Worm (Caenorhabditis elegans) whole organism, early embryonic: ENCODE results near the gene msp-56.

ENCODE experiments used
- B0310.2 ChIP-seq: sonication (generic microtip); optimal IDR thresholded peaks from 2 replicates; lab custom pipeline; 2016; ENCODE audit warnings: mild to moderate bottlenecking, missing genetic modification characterization, missing compliant biosample characterization
- F13C5.2 ChIP-seq: sonication (generic microtip); optimal IDR thresholded peaks from 2 replicates; lab custom pipeline; 2017; ENCODE audit warnings: mild to moderate bottlenecking, missing genetic modification characterization, inconsistent platforms, missing compliant biosample characterization
- aly-1 ChIP-seq: sonication (generic microtip); optimal IDR thresholded peaks from 2 replicates; lab custom pipeline; 2016; ENCODE audit warnings: missing genetic modification characterization, missing compliant biosample characterization
- ama-1 ChIP-seq: fragments of 150-350 bp; optimal IDR thresholded peaks from 2 replicates; lab custom pipeline; 2014
- ceh-13 ChIP-seq: fragments of 200-800 bp; sonication (Bioruptor generic); optimal IDR thresholded peaks from 2 replicates; lab custom pipeline; 2018; ENCODE audit warnings: mild to moderate bottlenecking, missing genetic modification characterization, missing compliant biosample characterization
- ceh-36 ChIP-seq: sonication (generic microtip); optimal IDR thresholded peaks from 2 replicates; lab custom pipeline; 2016; ENCODE audit warnings: missing genetic modification characterization, inconsistent platforms, missing compliant biosample characterization
- ets-7 ChIP-seq: sonication (generic microtip); optimal IDR thresholded peaks from 2 replicates; lab custom pipeline; 2016; ENCODE audit warnings: missing genotype, missing genetic modification characterization, missing compliant biosample characterization
- flt-1 ChIP-seq: fragments of 200-800 bp; sonication (Bioruptor generic); IDR thresholded peaks from 2 replicates; pipeline ENCODE4 v1.3.6; 2022; ENCODE audit warnings: missing genetic modification characterization, missing compliant biosample characterization
- hmbx-1 ChIP-seq: sonication (generic microtip); optimal IDR thresholded peaks from 2 replicates; lab custom pipeline; 2016; ENCODE audit warnings: mild to moderate bottlenecking, missing genetic modification characterization, missing compliant biosample characterization
- hmg-4 ChIP-seq: fragments of 200-800 bp; sonication (Bioruptor generic); optimal IDR thresholded peaks from 2 replicates; lab custom pipeline; 2018; ENCODE audit warnings: mild to moderate bottlenecking, missing genetic modification characterization, missing compliant biosample characterization
- hnd-1 ChIP-seq: sonication (generic microtip); optimal IDR thresholded peaks from 2 replicates; lab custom pipeline; 2016; ENCODE audit warnings: missing genetic modification characterization, missing compliant biosample characterization
- pes-1 ChIP-seq: fragments of 200-800 bp; sonication (Bioruptor generic); IDR thresholded peaks from 2 replicates; pipeline ENCODE4 v1.3.6; 2022; ENCODE audit warnings: missing genetic modification reagents, missing genetic modification characterization, missing compliant biosample characterization
- scrt-1 ChIP-seq: fragments of 200-800 bp; sonication (Bioruptor generic); IDR thresholded peaks from 2 replicates; pipeline ENCODE4 v1.3.6; 2022; ENCODE audit warnings: missing genetic modification characterization, missing compliant biosample characterization
- sea-1 ChIP-seq: fragments of 200-800 bp; sonication (Bioruptor generic); conservative IDR thresholded peaks from 2 replicates; pipeline ENCODE4 v1.3.6; 2022; ENCODE audit warnings: missing genetic modification characterization, missing compliant biosample characterization
- tbx-11 ChIP-seq: fragments of 200-800 bp; sonication (Bioruptor generic); IDR thresholded peaks from 2 replicates; pipeline ENCODE4 v1.3.6; 2022; ENCODE audit warnings: missing genetic modification characterization, missing compliant biosample characterization
- tbx-37 ChIP-seq: fragments of 200-800 bp; sonication (Bioruptor generic); conservative IDR thresholded peaks from 2 replicates; pipeline ENCODE4 v1.3.6; 2022; ENCODE audit warnings: missing genetic modification reagents, missing genetic modification characterization, missing compliant biosample characterization
- tra-4 ChIP-seq: sonication (generic microtip); optimal IDR thresholded peaks from 2 replicates; lab custom pipeline; 2017; ENCODE audit warnings: missing genetic modification characterization, missing compliant biosample characterization

msp-56 gene

DNA sequence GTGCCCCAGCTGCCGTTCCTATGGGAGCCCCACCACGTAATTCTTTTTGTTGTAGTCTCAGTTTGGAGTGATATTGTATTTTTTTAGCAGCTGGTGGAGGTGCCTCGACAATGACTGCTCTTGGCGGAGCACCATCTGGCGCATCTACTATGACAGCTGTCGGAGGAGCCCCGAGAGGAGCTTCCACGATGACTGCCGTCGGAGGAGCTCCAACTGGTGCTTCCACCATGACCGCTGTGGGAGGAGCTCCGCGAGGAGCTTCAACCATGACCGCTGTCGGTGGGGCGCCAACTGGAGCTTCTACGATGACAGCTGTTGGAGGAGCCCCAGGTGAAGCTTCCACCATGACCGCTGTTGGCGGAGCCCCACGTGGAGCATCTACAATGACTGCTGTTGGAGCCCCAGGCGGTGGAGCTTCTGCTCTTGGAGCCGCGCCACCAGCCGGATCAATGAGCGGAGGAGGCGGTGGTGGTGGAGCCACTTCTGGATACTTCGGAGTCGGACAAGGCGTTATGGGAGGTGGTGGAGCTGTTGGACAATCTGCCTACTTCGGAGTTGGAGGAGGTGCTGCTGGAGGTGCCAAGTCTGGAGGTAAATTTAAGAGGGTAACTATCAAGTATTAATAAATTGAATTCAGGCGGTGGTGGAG is 11.6 kb downstream of the msp-56 start:
- TF ChIP-seq ceh-13 (GFP tag; lab: Kevin White, UChicago) (no peak), aly-1 (tag; lab: Kevin White, UChicago) (peak; percentile 50)

DNA sequence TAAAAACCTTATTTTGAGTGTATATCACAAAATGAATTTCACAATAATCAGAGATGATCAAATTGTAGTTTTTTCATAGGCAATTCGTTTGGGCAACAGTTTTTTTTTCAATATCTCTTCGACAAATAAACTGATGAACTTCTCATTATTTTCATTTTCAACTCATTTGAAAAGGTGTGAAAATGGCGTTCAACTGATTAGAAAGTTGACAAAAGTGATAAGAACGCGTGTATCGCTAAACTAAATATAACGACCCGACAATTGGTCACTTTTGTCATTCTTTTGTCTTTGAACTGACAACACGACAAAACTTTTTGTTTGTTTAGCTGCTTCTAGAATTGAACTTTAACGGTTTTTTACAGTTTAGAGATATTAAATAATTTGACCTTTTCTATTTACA is 13.6 kb downstream of the msp-56 start:
- TF ChIP-seq B0310.2 (tag; lab: Kevin White, UChicago) (no peak), tbx-11 (GFP tag; lab: Robert Waterston, UW) (no peak), hmg-4 (GFP tag; lab: Kevin White, UChicago) (no peak), aly-1 (tag; lab: Kevin White, UChicago) (no peak), hmbx-1 (no peak), F13C5.2 (tag; lab: Kevin White, UChicago) (no peak), ets-7 (tag; lab: Kevin White, UChicago) (no peak), ceh-13 (GFP tag; lab: Kevin White, UChicago) (no peak), sea-1 (GFP tag; lab: Robert Waterston, UW) (no peak)

DNA sequence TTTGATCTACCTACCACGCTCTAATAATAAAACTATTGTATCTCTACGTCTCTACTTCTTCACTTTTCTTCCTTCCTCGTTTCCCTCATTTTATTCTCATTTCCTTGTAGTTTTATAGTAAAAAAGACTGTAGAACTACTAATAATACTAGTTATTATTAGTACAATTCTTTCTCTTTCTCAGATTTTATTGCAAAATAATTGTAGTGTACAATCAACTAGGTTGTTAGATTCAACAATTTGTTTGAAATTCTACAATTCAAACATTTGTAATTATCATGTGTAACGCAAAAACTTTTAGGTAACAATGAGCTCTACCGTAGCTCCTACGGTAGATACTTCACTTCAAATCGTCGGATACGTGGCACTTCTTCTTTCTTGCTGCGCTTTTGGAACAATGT is 14.4 kb downstream of the msp-56 start, which contains the start of gene K07F5.12:
K07F5.12 (plus strand) TSS at position 301 of the 400 bp plus-strand sequence.
- no peak for TF ChIP-seq flt-1 (GFP tag; lab: Robert Waterston, UW)

DNA sequence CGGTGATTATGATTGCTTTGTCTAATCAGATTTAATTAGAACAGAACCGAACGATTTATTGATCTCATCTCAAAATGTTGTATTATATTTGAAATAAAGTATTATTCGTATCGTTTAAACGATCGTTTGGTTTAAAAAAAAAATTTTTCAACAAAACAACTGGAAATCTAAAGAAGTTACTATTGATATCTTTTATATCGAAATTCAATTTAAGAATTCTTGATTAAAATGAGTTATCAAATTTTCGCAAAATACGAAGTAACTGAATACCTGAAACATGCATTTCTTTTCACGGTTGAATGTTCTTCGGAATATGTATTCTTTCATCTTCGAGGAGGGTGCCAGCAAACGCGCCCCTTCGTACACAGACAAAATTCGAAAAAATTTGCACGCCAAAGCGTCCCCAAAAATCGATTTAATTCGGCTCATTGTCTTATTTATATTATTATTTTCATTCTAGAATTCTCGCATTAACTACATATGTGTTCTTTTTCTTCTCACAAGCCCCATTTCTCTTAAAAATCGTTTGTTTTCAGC is 16.7 kb downstream of the msp-56 start, which contains the start of gene npp-1:
npp-1 (plus strand) TSS at position 537 of the 537 bp plus-strand sequence.
- TF ChIP-seq ceh-36 (tag; lab: Kevin White, UChicago), result no peak
- TF ChIP-seq tbx-11 (GFP tag; lab: Robert Waterston, UW), result no peak
- no peak for TF ChIP-seq B0310.2 (tag; lab: Kevin White, UChicago)
- no peak for TF ChIP-seq sea-1 (GFP tag; lab: Robert Waterston, UW)
- TF ChIP-seq tra-4 (tag; lab: Kevin White, UChicago), result no peak
- no peak for TF ChIP-seq ceh-13 (GFP tag; lab: Kevin White, UChicago)
- TF ChIP-seq ama-1 (lab: Kevin White, UChicago), result no peak
- no peak for TF ChIP-seq flt-1 (GFP tag; lab: Robert Waterston, UW)
- no peak for TF ChIP-seq hnd-1
- no peak for TF ChIP-seq aly-1 (tag; lab: Kevin White, UChicago)
- no peak for TF ChIP-seq F13C5.2 (tag; lab: Kevin White, UChicago)
- no peak for TF ChIP-seq tbx-37 (GFP tag; lab: Robert Waterston, UW)
- TF ChIP-seq scrt-1 (GFP tag; lab: Robert Waterston, UW), result no peak

DNA sequence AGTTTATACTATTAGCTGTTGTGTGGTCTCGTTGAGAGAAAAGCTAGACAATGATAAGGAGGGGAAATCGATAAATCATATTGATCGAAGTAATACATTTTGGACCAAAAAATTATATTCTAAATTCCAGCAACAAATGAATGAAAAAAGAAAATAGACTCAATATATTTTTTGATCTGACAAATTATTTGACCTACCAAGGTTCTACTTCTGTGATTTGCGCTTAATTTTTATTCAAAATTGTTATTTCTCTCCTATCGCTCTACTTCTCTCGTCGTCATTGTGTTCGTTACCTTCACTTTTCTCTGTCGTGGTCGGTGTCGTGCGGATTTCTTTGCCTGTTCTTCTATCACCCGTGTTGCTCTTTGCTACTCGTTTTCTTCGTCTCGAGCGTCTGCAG is 17.6 kb downstream of the msp-56 start:
- no peak for TF ChIP-seq aly-1 (tag; lab: Kevin White, UChicago)
- TF ChIP-seq ama-1 (lab: Kevin White, UChicago), result no peak
- TF ChIP-seq hnd-1, result no peak
- TF ChIP-seq hmbx-1, result no peak
- no peak for TF ChIP-seq scrt-1 (GFP tag; lab: Robert Waterston, UW)

DNA sequence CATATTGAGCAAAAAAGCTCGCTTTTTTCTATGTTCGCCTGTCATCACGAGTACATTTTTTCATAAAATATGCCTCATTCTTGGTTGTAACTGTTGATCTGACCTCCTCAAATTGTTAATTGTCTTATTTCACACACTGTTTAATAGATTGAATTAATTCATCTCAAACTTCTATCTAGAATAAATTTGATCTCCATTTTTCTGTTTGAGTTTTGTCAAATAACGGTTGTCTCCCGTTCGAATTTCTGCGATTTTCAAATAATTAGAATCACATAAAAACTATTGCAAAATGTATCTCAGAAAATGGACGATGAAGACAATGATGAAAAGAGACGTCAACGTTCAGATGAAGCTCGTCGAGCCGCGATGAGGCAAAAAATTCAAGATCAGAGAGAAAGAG is 20.6 kb downstream of the msp-56 start, which contains the start of gene K07F5.14:
K07F5.14 (plus strand) TSS at position 301 of the 400 bp plus-strand sequence.
- no peak for TF ChIP-seq scrt-1 (GFP tag; lab: Robert Waterston, UW)
- TF ChIP-seq tbx-37 (GFP tag; lab: Robert Waterston, UW), result no peak
- no peak for TF ChIP-seq hmg-4 (GFP tag; lab: Kevin White, UChicago)
- no peak for TF ChIP-seq hnd-1
- TF ChIP-seq B0310.2 (tag; lab: Kevin White, UChicago), result no peak
- no peak for TF ChIP-seq ceh-36 (tag; lab: Kevin White, UChicago)
- TF ChIP-seq ceh-13 (GFP tag; lab: Kevin White, UChicago), result no peak
- no peak for TF ChIP-seq aly-1 (tag; lab: Kevin White, UChicago)
- no peak for TF ChIP-seq ama-1 (lab: Kevin White, UChicago)
- no peak for TF ChIP-seq ets-7 (tag; lab: Kevin White, UChicago)

DNA sequence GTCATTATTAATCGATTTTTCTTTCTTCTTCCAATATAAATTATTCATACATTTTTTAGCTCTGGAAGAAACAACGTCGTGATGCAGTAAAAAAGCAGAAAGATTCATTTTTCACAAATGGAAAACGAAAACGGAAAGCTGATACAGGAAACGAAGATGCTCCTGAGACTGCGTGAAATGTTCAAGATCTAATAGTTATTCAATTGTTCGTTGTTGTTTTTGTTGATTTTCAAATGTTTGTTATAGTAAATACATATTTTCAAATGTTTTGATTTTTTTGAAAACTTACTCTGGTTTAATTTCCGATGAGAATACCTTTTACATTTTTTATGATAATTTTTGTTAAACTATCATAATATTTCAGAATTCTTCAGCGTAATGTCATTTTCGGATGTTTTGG is 22.5 kb downstream of the msp-56 start, which contains the start of gene K07F5.16:
K07F5.16 (plus strand) TSS at position 301 of the 400 bp plus-strand sequence.
- TF ChIP-seq hmg-4 (GFP tag; lab: Kevin White, UChicago), result no peak
- TF ChIP-seq tbx-37 (GFP tag; lab: Robert Waterston, UW), result no peak
- no peak for TF ChIP-seq ets-7 (tag; lab: Kevin White, UChicago)
- TF ChIP-seq ama-1 (lab: Kevin White, UChicago), result no peak

DNA sequence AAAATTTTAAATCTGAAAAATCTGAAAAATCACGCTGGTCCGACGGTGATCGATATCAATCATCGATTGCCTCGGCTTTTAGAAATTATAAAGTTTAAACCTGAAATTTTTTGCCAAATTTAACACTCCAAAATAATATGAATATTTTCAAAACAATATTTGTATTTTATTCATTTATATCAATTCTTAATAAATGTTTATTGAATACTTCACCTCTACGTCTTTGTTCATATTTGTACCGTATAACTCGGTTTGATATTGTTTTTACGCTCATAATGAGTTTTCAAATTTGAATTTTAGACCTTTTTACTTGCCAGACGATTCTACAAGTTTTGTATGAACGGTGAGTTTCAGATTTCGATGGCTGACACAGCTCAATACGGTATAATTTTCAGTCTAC is 23.4 kb downstream of the msp-56 start, which contains the start of the genes K07F5.15 and K07F5.22:
K07F5.15 (plus strand) TSS at position 301 of the 400 bp plus-strand sequence.
K07F5.22 (plus strand) TSS at position 301 of the 400 bp plus-strand sequence.
- TF ChIP-seq flt-1 (GFP tag; lab: Robert Waterston, UW) (no peak), ceh-36 (tag; lab: Kevin White, UChicago) (no peak), pes-1 (GFP tag; lab: Robert Waterston, UW) (no peak), scrt-1 (GFP tag; lab: Robert Waterston, UW) (no peak), ama-1 (lab: Kevin White, UChicago) (no peak), hnd-1 (no peak), tbx-37 (GFP tag; lab: Robert Waterston, UW) (no peak), ceh-13 (GFP tag; lab: Kevin White, UChicago) (no peak), B0310.2 (tag; lab: Kevin White, UChicago) (no peak), ets-7 (tag; lab: Kevin White, UChicago) (no peak), hmg-4 (GFP tag; lab: Kevin White, UChicago) (no peak), sea-1 (GFP tag; lab: Robert Waterston, UW) (no peak), F13C5.2 (tag; lab: Kevin White, UChicago) (no peak), hmbx-1 (no peak), tbx-11 (GFP tag; lab: Robert Waterston, UW) (no peak), tra-4 (tag; lab: Kevin White, UChicago) (no peak), aly-1 (tag; lab: Kevin White, UChicago) (no peak)
